Worm (Caenorhabditis elegans) whole organism, L2 larva: ENCODE results near the gene F38E11.6.

ENCODE experiments used
- aly-2 ChIP-seq: fragments of 150-350 bp; optimal IDR thresholded peaks from 2 replicates; lab custom pipeline; 2014; ENCODE audit warnings: missing biosample characterization, missing genetic modification characterization
- ceh-16 ChIP-seq: fragments of 150-350 bp; optimal IDR thresholded peaks from 2 replicates; lab custom pipeline; 2014; ENCODE audit warnings: missing biosample characterization, missing genetic modification characterization
- ceh-82 ChIP-seq: fragments of 150-350 bp; optimal IDR thresholded peaks from 2 replicates; lab custom pipeline; 2014; ENCODE audit warnings: missing biosample characterization, missing genetic modification characterization
- elt-3 ChIP-seq: sonication (generic microtip); optimal IDR thresholded peaks from 2 replicates; lab custom pipeline; 2017; ENCODE audit warnings: missing biosample characterization, missing genetic modification characterization
- lsy-2 ChIP-seq, 2 experiments: fragments of 150-350 bp in 1 of 2; sonication (generic microtip) in 1 of 2; optimal IDR thresholded peaks; 2 replicates each; lab custom pipeline; 2014 to 2017; ENCODE audit warnings: missing biosample characterization in 2 of 2, missing genetic modification characterization in 2 of 2
- mab-5 ChIP-seq: fragments of 150-350 bp; optimal IDR thresholded peaks from 2 replicates; lab custom pipeline; 2014; ENCODE audit warnings: missing biosample characterization, missing genetic modification characterization
- nhr-12 ChIP-seq: fragments of 150-350 bp; optimal IDR thresholded peaks from 2 replicates; lab custom pipeline; 2014; ENCODE audit warnings: missing biosample characterization, missing genetic modification characterization
- nhr-237 ChIP-seq: fragments of 150-350 bp; optimal IDR thresholded peaks from 2 replicates; lab custom pipeline; 2014; ENCODE audit warnings: missing biosample characterization, missing genetic modification characterization
- snpc-4 ChIP-seq: fragments of 150-350 bp; optimal IDR thresholded peaks from 2 replicates; lab custom pipeline; 2014; ENCODE audit warnings: missing biosample characterization, missing genetic modification characterization

- TF ChIP-seq nhr-237 (tag; lab: Kevin White, UChicago): no peak
- no peak for TF ChIP-seq nhr-12
- TF ChIP-seq mab-5 (tag; lab: Kevin White, UChicago): no peak
- TF ChIP-seq ceh-16 (tag; lab: Kevin White, UChicago): no peak
- no peak for TF ChIP-seq snpc-4 (tag; lab: Kevin White, UChicago)
- TF ChIP-seq aly-2 (tag; lab: Kevin White, UChicago): no peak
- no peak for TF ChIP-seq ceh-82 (tag; lab: Kevin White, UChicago)
- TF ChIP-seq lsy-2 (tag; optimal IDR thresholded peaks at IDR 0.05; lab: Kevin White, UChicago): no peak
- no peak for TF ChIP-seq elt-3 (tag; lab: Kevin White, UChicago)
Measured at ce11 chrIV:9488315-9488714, 21.0 kb upstream of the F38E11.6 start, which contains the start of gene sru-1.
